Fruit fly (Drosophila melanogaster): ENCODE measurements around the gene Sap-r.

Sap-r gene

DNA sequence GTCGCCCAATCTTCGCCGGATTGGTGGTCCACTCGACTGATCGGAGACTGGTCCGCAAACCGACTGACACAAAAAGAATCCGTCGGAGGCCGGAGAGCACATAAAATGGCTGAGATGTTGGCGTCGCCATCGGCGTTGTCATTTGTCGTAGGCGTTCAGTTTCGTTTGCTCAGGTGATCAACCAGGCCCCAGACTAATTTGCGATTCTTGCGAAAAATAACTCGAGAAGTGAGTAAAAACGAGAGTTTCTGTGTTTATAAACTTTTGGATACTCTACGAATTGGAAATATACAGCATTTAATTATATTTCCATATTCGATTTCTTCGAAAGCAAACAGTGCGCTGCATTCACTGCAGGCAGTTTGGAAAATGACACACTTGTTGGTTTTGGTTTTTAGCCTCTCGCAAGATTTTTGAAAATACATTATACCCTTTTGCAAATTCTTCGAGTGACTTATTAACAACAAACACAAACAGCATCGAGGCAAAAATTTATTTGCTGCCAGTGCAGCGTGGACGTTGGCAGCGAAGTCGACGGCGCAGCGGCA is 12.7 kb downstream of the Sap-r start, which contains the start of gene CG15546 (continued):
- TF ChIP-seq CG32532 (GFP tag; IDR thresholded peaks at IDR 0.05) (peak; percentile 32; the same call in 1 of the 2 replicates), CG9797 (GFP tag; optimal IDR thresholded peaks at IDR 0.05) (no peak), cas (GFP tag; IDR thresholded peaks at IDR 0.05) (no peak), Ptx1 (GFP tag; IDR thresholded peaks at IDR 0.05) (peak; percentile 55), Sry-β (GFP tag; optimal IDR thresholded peaks at IDR 0.05) (no peak), CG3407 (GFP tag; optimal IDR thresholded peaks at IDR 0.05) (no peak)

DNA sequence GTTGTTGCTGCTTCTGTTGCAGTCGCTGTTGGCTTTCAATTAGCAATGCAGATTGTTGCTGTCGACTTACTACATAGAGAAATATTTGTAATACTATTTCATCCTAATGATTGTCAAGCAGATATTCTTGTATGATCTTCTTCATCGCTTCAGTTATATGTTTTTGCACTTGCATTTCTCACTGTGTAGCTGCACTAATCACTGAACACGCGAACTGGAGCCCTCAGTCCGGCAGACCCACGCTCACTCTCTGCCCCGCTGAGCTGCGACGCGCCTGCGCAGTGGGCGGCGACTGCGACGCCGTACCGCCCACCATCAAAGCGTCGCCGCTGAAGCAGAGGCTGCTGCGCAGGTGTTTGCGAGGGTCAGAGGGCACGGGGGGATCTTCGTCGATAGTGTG is 14.2 kb downstream of the Sap-r start:
- TF ChIP-seq gem (tag; optimal IDR thresholded peaks at IDR 0.05) (peak; percentile 30), CG15269 (tag; optimal IDR thresholded peaks at IDR 0.05) (peak; percentile 11), vvl (GFP tag; IDR thresholded peaks at IDR 0.05) (0 out of 2 replicates have a peak, but pooled peaks have one; percentile 28), Ptx1 (GFP tag; IDR thresholded peaks at IDR 0.05) (peak; percentile 58; the same call in 1 of the 2 replicates), Adf1 (GFP tag; IDR thresholded peaks at IDR 0.05) (peak; percentile 87), row (GFP tag; IDR thresholded peaks at IDR 0.05) (peak; percentile 32; the same call in 2 of the 3 replicates), CG15011 (GFP tag; optimal IDR thresholded peaks at IDR 0.05) (no peak), ewg (GFP tag; optimal IDR thresholded peaks at IDR 0.05) (peak; percentile 38), sens-2 (GFP tag; IDR thresholded peaks at IDR 0.05) (0 out of 2 replicates have a peak, but pooled peaks have one; percentile 34), CG2712 (tag; optimal IDR thresholded peaks at IDR 0.05) (peak; percentile 5), repo (GFP tag; optimal IDR thresholded peaks at IDR 0.05) (no peak), sc (optimal IDR thresholded peaks at IDR 0.05) (no peak), sc (GFP tag; optimal IDR thresholded peaks at IDR 0.05) (no peak), CG12071 (GFP tag; optimal IDR thresholded peaks at IDR 0.05) (peak; percentile 61), CG11085 (GFP tag; IDR thresholded peaks at IDR 0.05) (no peak), Hmr (GFP tag; optimal IDR thresholded peaks at IDR 0.05) (no peak), Blimp-1 (GFP tag; optimal IDR thresholded peaks at IDR 0.05) (peak; percentile 43), Hr78 (GFP tag; optimal IDR thresholded peaks at IDR 0.05) (peak in 1 of 2 experiments; percentile 59), pita (GFP tag; optimal IDR thresholded peaks at IDR 0.05) (no peak), HLH54F (GFP tag; optimal IDR thresholded peaks at IDR 0.05) (no peak), CG17328 (GFP tag; IDR thresholded peaks at IDR 0.05) (0 out of 2 replicates have a peak, but pooled peaks have one; percentile 14), Med (GFP tag) (peak; percentile 72), pan (optimal IDR thresholded peaks at IDR 0.05) (no peak), pan (GFP tag; optimal IDR thresholded peaks at IDR 0.05 in 1 of 2, IDR thresholded peaks at IDR 0.05 in 1 of 2) (peak in 1 of 2 experiments; percentile 28), Xbp1 (GFP tag; optimal IDR thresholded peaks at IDR 0.05) (peak; percentile 11), chinmo (GFP tag; IDR thresholded peaks at IDR 0.05; ENCODE audit: partially characterized antibody) (peak; percentile 41; the same call in 1 of the 4 replicates), dpn (GFP tag; optimal IDR thresholded peaks at IDR 0.05) (peak in 1 of 2 experiments; percentile 1), CG14441 (GFP tag; IDR thresholded peaks at IDR 0.05) (0 out of 2 replicates have a peak, but pooled peaks have one; percentile 6), sd (tag; optimal IDR thresholded peaks at IDR 0.05) (no peak), CG1603 (tag; optimal IDR thresholded peaks at IDR 0.05) (peak; percentile 44), nmo (GFP tag; optimal IDR thresholded peaks at IDR 0.05) (peak; percentile 4), Kr (GFP tag; optimal IDR thresholded peaks at IDR 0.05) (no peak), CG3726 (GFP tag; IDR thresholded peaks at IDR 0.05) (0 out of 3 replicates have a peak, but pooled peaks have one; percentile 28), lab (GFP tag; optimal IDR thresholded peaks at IDR 0.05) (peak; percentile 7), CG11504 (tag; optimal IDR thresholded peaks at IDR 0.05) (peak; percentile 40), gsb-n (tag; optimal IDR thresholded peaks at IDR 0.05) (peak; percentile 21), CG13123 (GFP tag; optimal IDR thresholded peaks at IDR 0.05) (no peak), bsh (GFP tag; optimal IDR thresholded peaks at IDR 0.05) (peak in 1 of 2 experiments; percentile 37), usp (GFP tag; optimal IDR thresholded peaks at IDR 0.05) (no peak), ssp (GFP tag; IDR thresholded peaks at IDR 0.05) (peak; percentile 11; the same call in 1 of the 2 replicates), kni (GFP tag; optimal IDR thresholded peaks at IDR 0.05) (no peak), CG7839 (tag; optimal IDR thresholded peaks at IDR 0.05) (peak; percentile 38)
